Worm (Caenorhabditis elegans) whole organism, mixed stage, embryonic: ENCODE measurements around the gene cct-8.

ENCODE experiments used
- M03D4.4 ChIP-seq: sonication (generic microtip); optimal IDR thresholded peaks from 2 replicates; lab custom pipeline; 2017; ENCODE audit warnings: mild to moderate bottlenecking, missing genetic modification characterization, missing compliant biosample characterization
- bed-3 ChIP-seq: fragments of 200-800 bp; sonication (Bioruptor generic); optimal IDR thresholded peaks from 3 replicates; lab custom pipeline; 2018; ENCODE audit warnings: mild to moderate bottlenecking, missing genetic modification characterization, moderate library complexity, missing compliant biosample characterization
- blmp-1 ChIP-seq: fragments of 150-350 bp; optimal IDR thresholded peaks from 2 replicates; lab custom pipeline; 2014; ENCODE audit warnings: missing biosample characterization, missing genetic modification characterization
- ceh-39 ChIP-seq: fragments of 150-350 bp; optimal IDR thresholded peaks from 2 replicates; lab custom pipeline; 2014; ENCODE audit warnings: missing biosample characterization, missing genetic modification characterization
- ceh-43 ChIP-seq: fragments of 200-800 bp; sonication (Bioruptor generic); optimal IDR thresholded peaks from 2 replicates; lab custom pipeline; 2018; ENCODE audit warnings: mild to moderate bottlenecking, missing genetic modification characterization, moderate library complexity, missing compliant biosample characterization
- ceh-83 ChIP-seq: fragments of 200-800 bp; sonication (Bioruptor generic); optimal IDR thresholded peaks from 2 replicates; lab custom pipeline; 2018; ENCODE audit warnings: mild to moderate bottlenecking, missing genetic modification characterization, missing compliant biosample characterization
- ces-1 ChIP-seq: fragments of 150-350 bp; optimal IDR thresholded peaks from 2 replicates; lab custom pipeline; 2014; ENCODE audit warnings: missing biosample characterization, missing genetic modification reagents, missing genetic modification characterization
- cnd-1 ChIP-seq: fragments of 200-800 bp; sonication (Bioruptor generic); optimal IDR thresholded peaks from 2 replicates; lab custom pipeline; 2018; ENCODE audit warnings: mild to moderate bottlenecking, missing genetic modification characterization, missing compliant biosample characterization
- drap-1 ChIP-seq: fragments of 200-800 bp; sonication (Bioruptor generic); optimal IDR thresholded peaks from 3 replicates; lab custom pipeline; 2018; ENCODE audit warnings: mild to moderate bottlenecking, missing genetic modification characterization, missing compliant biosample characterization
- elt-1 ChIP-seq: sonication (generic microtip); optimal IDR thresholded peaks from 2 replicates; lab custom pipeline; 2017; ENCODE audit warnings: missing genetic modification characterization, mild to moderate bottlenecking, missing compliant biosample characterization, antibody characterized with exemption, moderate library complexity, borderline replicate concordance; ENCODE audit not compliant: insufficient read depth
- elt-3 ChIP-seq: fragments of 150-350 bp; optimal IDR thresholded peaks from 2 replicates; lab custom pipeline; 2014; ENCODE audit warnings: missing biosample characterization, missing genetic modification characterization
- flh-1 ChIP-seq: fragments of 200-800 bp; sonication (Bioruptor generic); optimal IDR thresholded peaks from 2 replicates; lab custom pipeline; 2018; ENCODE audit warnings: mild to moderate bottlenecking, missing genetic modification characterization, moderate library complexity, missing compliant biosample characterization
- ham-2 ChIP-seq: fragments of 200-800 bp; sonication (Bioruptor generic); optimal IDR thresholded peaks from 2 replicates; lab custom pipeline; 2018; ENCODE audit warnings: mild to moderate bottlenecking, missing genetic modification characterization, missing compliant biosample characterization
- hlh-1 ChIP-seq: fragments of 150-350 bp; optimal IDR thresholded peaks from 2 replicates; lab custom pipeline; 2014; ENCODE audit warnings: missing biosample characterization, missing genetic modification reagents, missing genetic modification characterization
- lin-13 ChIP-seq: fragments of 150-350 bp; optimal IDR thresholded peaks from 2 replicates; lab custom pipeline; 2014; ENCODE audit warnings: missing biosample characterization, missing genetic modification characterization
- lin-32 ChIP-seq: fragments of 200-800 bp; sonication (Bioruptor generic); optimal IDR thresholded peaks from 2 replicates; lab custom pipeline; 2018; ENCODE audit warnings: mild to moderate bottlenecking, missing genetic modification characterization, missing compliant biosample characterization
- mab-5 ChIP-seq: fragments of 150-350 bp; optimal IDR thresholded peaks from 2 replicates; lab custom pipeline; 2014; ENCODE audit warnings: missing biosample characterization, missing genetic modification characterization
- mep-1 ChIP-seq: fragments of 150-350 bp; optimal IDR thresholded peaks from 2 replicates; lab custom pipeline; 2017; ENCODE audit warnings: missing biosample characterization, missing genetic modification reagents, missing genetic modification characterization, inconsistent platforms
- mls-2 ChIP-seq: sonication (generic microtip); optimal IDR thresholded peaks from 2 replicates; lab custom pipeline; 2016; ENCODE audit warnings: mild to moderate bottlenecking, missing genetic modification characterization, moderate library complexity, missing compliant biosample characterization
- nhr-12 ChIP-seq: fragments of 150-350 bp; optimal IDR thresholded peaks from 2 replicates; lab custom pipeline; 2014; ENCODE audit warnings: missing biosample characterization, missing genetic modification characterization
- nhr-2 ChIP-seq: fragments of 150-350 bp; optimal IDR thresholded peaks from 2 replicates; lab custom pipeline; 2014; ENCODE audit warnings: missing biosample characterization, missing genetic modification characterization
- nhr-237 ChIP-seq: fragments of 150-350 bp; optimal IDR thresholded peaks from 2 replicates; lab custom pipeline; 2014; ENCODE audit warnings: missing biosample characterization, missing genetic modification characterization
- nhr-28 ChIP-seq: fragments of 150-350 bp; optimal IDR thresholded peaks from 2 replicates; lab custom pipeline; 2014; ENCODE audit warnings: missing biosample characterization, missing genetic modification characterization
- nhr-76 ChIP-seq: sonication (generic microtip); optimal IDR thresholded peaks from 2 replicates; lab custom pipeline; 2017; ENCODE audit warnings: missing biosample characterization, missing genetic modification characterization
- pha-4 ChIP-seq: fragments of 150-350 bp; optimal IDR thresholded peaks from 2 replicates; lab custom pipeline; 2018; ENCODE audit warnings: missing biosample characterization, missing genetic modification reagents, missing genetic modification characterization
- sem-2 ChIP-seq: fragments of 200-800 bp; sonication (Bioruptor generic); optimal IDR thresholded peaks from 2 replicates; lab custom pipeline; 2018; ENCODE audit warnings: mild to moderate bottlenecking, missing genetic modification characterization, missing compliant biosample characterization
- sptf-1 ChIP-seq: sonication (generic microtip); optimal IDR thresholded peaks from 2 replicates; lab custom pipeline; 2017; ENCODE audit warnings: mild to moderate bottlenecking, missing genetic modification characterization, moderate library complexity, missing compliant biosample characterization
- tbx-8 ChIP-seq: fragments of 200-800 bp; sonication (Bioruptor generic); optimal IDR thresholded peaks from 2 replicates; lab custom pipeline; 2018; ENCODE audit warnings: mild to moderate bottlenecking, missing genetic modification characterization, moderate library complexity, missing compliant biosample characterization
- unc-120 ChIP-seq: sonication (generic microtip); optimal IDR thresholded peaks from 2 replicates; lab custom pipeline; 2017; ENCODE audit warnings: missing genetic modification characterization, missing compliant biosample characterization; ENCODE audit not compliant: poor library complexity, severe bottlenecking
- unc-39 ChIP-seq: fragments of 150-350 bp; optimal IDR thresholded peaks from 2 replicates; lab custom pipeline; 2014; ENCODE audit warnings: missing biosample characterization, missing genetic modification characterization
- unc-62 ChIP-seq: fragments of 150-350 bp; optimal IDR thresholded peaks from 2 replicates; lab custom pipeline; 2014; ENCODE audit warnings: missing biosample characterization, missing genetic modification reagents, missing genetic modification characterization
- ztf-11 ChIP-seq: fragments of 150-350 bp; optimal IDR thresholded peaks from 2 replicates; lab custom pipeline; 2014; ENCODE audit warnings: missing biosample characterization, missing genetic modification characterization

The cct-8 gene

DNA sequence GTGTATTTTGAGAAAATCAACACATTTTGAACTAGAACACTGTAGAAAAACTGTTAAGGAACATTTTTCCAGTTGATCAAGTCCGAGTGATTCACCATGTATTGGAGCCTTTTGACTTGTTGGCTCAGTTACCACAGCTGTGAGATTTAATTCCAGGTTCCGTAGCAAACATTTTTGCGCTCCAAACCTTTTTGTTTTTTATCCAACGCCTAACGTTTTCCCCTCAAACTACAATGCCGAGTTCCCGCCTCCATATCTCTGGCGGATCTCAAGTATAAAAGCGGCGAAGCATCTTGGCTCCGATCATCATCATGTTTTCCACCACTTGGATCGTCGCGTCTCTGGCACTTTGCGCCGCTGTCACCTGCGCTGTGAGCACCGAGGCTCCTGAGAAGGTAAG, 32.8 kb upstream of the cct-8 start, which contains the start of gene perm-2:
perm-2 (plus strand) TSS at position 301 of the 400 bp plus-strand sequence.
- TF ChIP-seq elt-1 (tag; lab: Kevin White, UChicago): no peak
- TF ChIP-seq pha-4 (tag; lab: Kevin White, UChicago): no peak
- TF ChIP-seq hlh-1: no peak
- TF ChIP-seq unc-62 (GFP tag; lab: Kevin White, UChicago): no peak

DNA sequence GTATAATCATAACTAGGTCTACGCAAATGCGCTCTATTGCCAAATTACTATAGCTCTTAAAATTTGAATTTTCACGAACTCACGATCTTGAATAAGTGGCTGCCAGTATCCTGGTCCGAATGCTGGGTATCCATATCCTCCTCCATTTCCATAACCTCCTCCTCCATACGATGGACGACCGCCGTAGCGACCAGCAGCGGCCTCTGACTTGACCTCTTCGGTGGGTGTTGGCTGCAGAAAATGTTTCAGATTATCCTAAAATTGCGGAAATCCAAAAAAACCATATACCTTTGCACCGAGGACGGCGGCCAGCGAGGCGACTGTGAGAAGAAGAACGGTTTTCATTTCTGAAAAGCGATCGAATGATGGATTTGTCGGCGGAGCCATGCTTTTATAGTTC, 31.0 kb upstream of the cct-8 start, which contains the start of gene perm-4:
perm-4 (minus strand) TSS at position 367 of the 400 bp plus-strand sequence.
- TF ChIP-seq nhr-2 (tag; lab: Kevin White, UChicago) (no peak), unc-120 (tag; lab: Kevin White, UChicago) (no peak), ceh-43 (GFP tag; lab: Kevin White, UChicago) (no peak), sptf-1 (tag; lab: Kevin White, UChicago) (no peak), mls-2 (tag; lab: Kevin White, UChicago) (no peak), mab-5 (tag; lab: Kevin White, UChicago) (no peak), lin-32 (GFP tag; lab: Kevin White, UChicago) (no peak), drap-1 (GFP tag; lab: Kevin White, UChicago) (no peak), ztf-11 (tag; lab: Kevin White, UChicago) (no peak)

- TF ChIP-seq mep-1 (no peak), mab-5 (tag; lab: Kevin White, UChicago) (no peak), unc-39 (tag; lab: Kevin White, UChicago) (no peak), ham-2 (GFP tag; lab: Kevin White, UChicago) (no peak), hlh-1 (no peak), ceh-43 (GFP tag; lab: Kevin White, UChicago) (no peak), nhr-28 (tag; lab: Kevin White, UChicago) (no peak), unc-120 (tag; lab: Kevin White, UChicago) (no peak), bed-3 (GFP tag; lab: Kevin White, UChicago) (no peak), unc-62 (GFP tag; lab: Kevin White, UChicago) (no peak), ceh-83 (GFP tag; lab: Kevin White, UChicago) (no peak), elt-3 (tag; lab: Kevin White, UChicago) (no peak), flh-1 (no peak), elt-1 (tag; lab: Kevin White, UChicago) (no peak), ztf-11 (tag; lab: Kevin White, UChicago) (no peak), lin-13 (tag; lab: Kevin White, UChicago) (no peak), blmp-1 (tag; lab: Kevin White, UChicago) (no peak)
- TF ChIP-seq, all 35 proteins: peak for 0
Measured at ce11 chrIV:1123357-1123756, 29.6 kb upstream of the cct-8 start.

DNA sequence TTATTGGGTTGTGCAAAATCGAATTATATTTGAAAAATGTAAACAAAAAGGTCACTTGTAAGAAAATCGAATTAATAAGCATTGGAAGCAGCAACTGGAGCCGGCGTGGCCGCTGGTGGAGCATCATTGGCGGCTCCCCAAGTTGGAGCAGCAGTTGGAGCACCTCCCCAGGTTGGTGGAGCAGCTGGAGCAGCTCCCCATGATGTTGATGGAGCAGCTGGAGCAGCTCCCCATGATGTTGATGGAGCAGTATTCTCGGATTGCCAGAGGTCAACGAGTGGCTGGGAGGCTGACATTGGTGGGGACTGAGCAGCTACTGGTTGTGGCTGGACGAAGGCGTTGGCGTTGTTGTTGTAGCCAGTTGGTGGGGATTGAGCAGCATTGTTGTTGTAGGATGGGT, 27.8 kb upstream of the cct-8 start:
- TF ChIP-seq pha-4 (tag; lab: Kevin White, UChicago) (no peak), ceh-39 (no peak), tbx-8 (no peak), ceh-43 (GFP tag; lab: Kevin White, UChicago) (no peak), unc-62 (GFP tag; lab: Kevin White, UChicago) (no peak), hlh-1 (no peak), elt-3 (tag; lab: Kevin White, UChicago) (no peak), cnd-1 (tag; lab: Kevin White, UChicago) (no peak)
- TF ChIP-seq, all 35 proteins: peak for 0

ce11 chrIV:1120865-1121264, 27.1 kb upstream of the cct-8 start:
- no peak for TF ChIP-seq bed-3 (GFP tag; lab: Kevin White, UChicago)
- TF ChIP-seq mls-2 (tag; lab: Kevin White, UChicago): no peak
- TF ChIP-seq unc-62 (GFP tag; lab: Kevin White, UChicago): no peak
- TF ChIP-seq drap-1 (GFP tag; lab: Kevin White, UChicago): no peak
- no peak for TF ChIP-seq ceh-83 (GFP tag; lab: Kevin White, UChicago)
- TF ChIP-seq sem-2 (GFP tag; lab: Kevin White, UChicago): no peak
- no peak for TF ChIP-seq M03D4.4 (tag; lab: Kevin White, UChicago)
- TF ChIP-seq ceh-43 (GFP tag; lab: Kevin White, UChicago): no peak
- no peak for TF ChIP-seq flh-1
- no peak for TF ChIP-seq nhr-237 (tag; lab: Kevin White, UChicago)
- TF ChIP-seq ces-1: no peak
- TF ChIP-seq unc-120 (tag; lab: Kevin White, UChicago): no peak
- no peak for TF ChIP-seq ceh-39
- no peak for TF ChIP-seq nhr-76 (tag; lab: Kevin White, UChicago)
- TF ChIP-seq blmp-1 (tag; lab: Kevin White, UChicago): no peak
- TF ChIP-seq nhr-12 (tag; lab: Kevin White, UChicago): no peak
